Fruit fly (Drosophila melanogaster): ENCODE data around the gene Rrp6.

Gene Rrp6

DNA sequence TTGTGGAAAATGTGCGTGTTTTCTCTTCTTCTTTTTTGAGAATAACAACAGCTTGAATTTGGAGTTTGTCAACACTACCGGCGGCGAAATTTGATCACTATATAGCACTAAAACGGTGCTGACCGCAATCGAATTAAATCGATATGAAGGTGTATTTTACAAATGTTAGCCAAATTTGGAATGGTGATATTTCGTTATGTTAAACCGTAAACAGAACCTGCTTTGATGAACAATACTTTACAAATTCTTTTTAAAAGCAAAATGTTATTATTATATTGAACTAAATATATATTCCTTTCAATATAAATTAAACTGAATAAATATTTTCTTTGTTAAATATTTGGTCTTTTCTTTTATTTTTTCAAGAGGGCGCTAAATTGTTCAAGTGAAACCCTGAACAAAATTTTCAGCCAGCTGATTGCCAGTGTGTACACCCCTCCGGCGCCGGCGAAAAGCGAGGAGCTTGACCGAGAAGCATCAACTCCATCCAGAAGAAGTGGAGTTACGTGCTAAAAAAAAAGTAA lies at the start of gene Rrp6, which contains the start of the genes CG33331 and CG33332:
Gene Rrp6, minus strand, starts transcription at position 236 of the 524 bp plus-strand sequence.
Gene CG33331, plus strand, starts transcription at position 446 of the 524 bp plus-strand sequence.
Gene CG33332, plus strand, starts transcription at position 446 of the 524 bp plus-strand sequence.
- TF ChIP-seq Atf-2 (GFP tag; optimal IDR thresholded peaks at IDR 0.05) (peak; percentile 35), CG31388 (GFP tag; optimal IDR thresholded peaks at IDR 0.05) (peak; percentile 27), Kr (GFP tag; optimal IDR thresholded peaks at IDR 0.05) (no peak), Dfd (GFP tag; optimal IDR thresholded peaks at IDR 0.05) (no peak), crp (GFP tag; optimal IDR thresholded peaks at IDR 0.05) (peak; percentile 45 to 92), chm (GFP tag; IDR thresholded peaks at IDR 0.05) (peak; percentile 32; the same call in 1 of the 2 replicates), sim (GFP tag; IDR thresholded peaks at IDR 0.05) (no peak), Nf-YC (tag; optimal IDR thresholded peaks at IDR 0.05) (peak; percentile 72), schlank (tag; optimal IDR thresholded peaks at IDR 0.05) (peak; percentile 47), CG30403 (GFP tag; optimal IDR thresholded peaks at IDR 0.05) (peak; percentile 86), repo (GFP tag; optimal IDR thresholded peaks at IDR 0.05) (peak; percentile 22), Six4 (GFP tag; optimal IDR thresholded peaks at IDR 0.05) (peak; percentile 71), CG9437 (GFP tag; optimal IDR thresholded peaks at IDR 0.05) (peak; percentile 66), jumu (GFP tag; optimal IDR thresholded peaks at IDR 0.05) (peak; percentile 47), CG16815 (GFP tag; optimal IDR thresholded peaks at IDR 0.05) (peak; percentile 54), tin (GFP tag; optimal IDR thresholded peaks at IDR 0.05) (peak; percentile 77), CG18011 (GFP tag; optimal IDR thresholded peaks at IDR 0.05) (peak; percentile 58), Ssrp (tag; optimal IDR thresholded peaks at IDR 0.05) (peak; percentile 68), wdn (GFP tag; IDR thresholded peaks at IDR 0.05) (no peak), BtbVII (GFP tag; optimal IDR thresholded peaks at IDR 0.05) (peak; percentile 44), ro (GFP tag; IDR thresholded peaks at IDR 0.05) (no peak), unc-4 (GFP tag; IDR thresholded peaks at IDR 0.05; ENCODE audit: partially characterized antibody) (peak; percentile 49), croc (GFP tag; conservative IDR thresholded peaks at IDR 0.05) (no peak; the same call in 2 of the 3 replicates), CG42726 (GFP tag; IDR thresholded peaks at IDR 0.05; ENCODE audit: partially characterized antibody) (no peak), Lim3 (GFP tag; IDR thresholded peaks at IDR 0.05) (no peak), CG34422 (GFP tag; IDR thresholded peaks at IDR 0.05) (0 out of 3 replicates have a peak, but pooled peaks have one; percentile 57), Dbx (GFP tag; IDR thresholded peaks at IDR 0.05) (peak; percentile 68), dysf (GFP tag; IDR thresholded peaks at IDR 0.05) (peak; percentile 65; the same call in 2 of the 3 replicates), gcm (GFP tag; optimal IDR thresholded peaks at IDR 0.05) (no peak), CG8765 (GFP tag; IDR thresholded peaks at IDR 0.05) (no peak), CG2712 (tag; optimal IDR thresholded peaks at IDR 0.05) (peak; percentile 78), salm (tag; optimal IDR thresholded peaks at IDR 0.05) (no peak), GATAe (GFP tag; conservative IDR thresholded peaks at IDR 0.05) (no peak), CG3163 (GFP tag; optimal IDR thresholded peaks at IDR 0.05) (peak; percentile 1), row (GFP tag; IDR thresholded peaks at IDR 0.05) (peak; percentile 79), nau (GFP tag; optimal IDR thresholded peaks at IDR 0.05) (no peak), tio (GFP tag; optimal IDR thresholded peaks at IDR 0.05) (no peak), CG4404 (GFP tag; IDR thresholded peaks at IDR 0.05) (peak; percentile 55), Bteb2 (GFP tag; optimal IDR thresholded peaks at IDR 0.05) (peak; percentile 54), CG43689 (GFP tag; IDR thresholded peaks at IDR 0.05) (no peak), onecut (GFP tag; IDR thresholded peaks at IDR 0.05) (peak; percentile 87), CG14441 (GFP tag; IDR thresholded peaks at IDR 0.05) (peak; percentile 43; the same call in 1 of the 2 replicates), Vsx1 (GFP tag; optimal IDR thresholded peaks at IDR 0.05) (no peak), Dp (GFP tag; optimal IDR thresholded peaks at IDR 0.05) (peak; percentile 53), CG14667 (GFP tag; IDR thresholded peaks at IDR 0.05) (peak; percentile 40; the same call in 1 of the 2 replicates), slp2 (GFP tag; optimal IDR thresholded peaks at IDR 0.05) (no peak), CG10366 (GFP tag; IDR thresholded peaks at IDR 0.05) (peak; percentile 56), aop (GFP tag; IDR thresholded peaks at IDR 0.05) (no peak), Spps (tag; optimal IDR thresholded peaks at IDR 0.05) (no peak), Xrp1 (GFP tag; IDR thresholded peaks at IDR 0.05) (peak; percentile 63), lbe (GFP tag; optimal IDR thresholded peaks at IDR 0.05) (no peak)
